Fruit fly (Drosophila melanogaster): ENCODE data around the gene CG33223.

The CG33223 gene

DNA sequence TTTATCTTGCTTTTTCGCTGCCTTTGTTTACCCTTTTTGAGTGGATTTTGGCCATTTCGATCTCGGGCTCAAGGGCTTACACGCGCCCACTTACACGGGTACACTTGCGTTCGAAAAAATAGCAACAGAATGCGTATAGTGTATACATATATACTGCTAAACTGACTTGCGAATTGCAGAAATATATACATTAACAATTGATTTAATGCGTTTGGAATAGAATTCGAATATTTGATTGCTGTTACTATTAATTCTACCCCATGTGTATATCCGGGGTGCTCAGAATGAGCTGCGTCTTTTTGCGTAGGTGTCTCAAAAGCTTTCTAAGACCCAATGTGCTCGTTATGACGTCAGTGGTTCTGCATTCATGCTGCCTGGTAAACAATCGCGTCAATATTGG is 9.8 kb upstream of the CG33223 start (continued):
- TF ChIP-seq Dad (GFP tag; optimal IDR thresholded peaks at IDR 0.05) (no peak), CG6272 (GFP tag; IDR thresholded peaks at IDR 0.05) (0 out of 2 replicates have a peak, but pooled peaks have one; percentile 19), slbo (GFP tag; IDR thresholded peaks at IDR 0.05) (peak; percentile 69), Lim3 (GFP tag; IDR thresholded peaks at IDR 0.05) (no peak), Ssrp (tag; optimal IDR thresholded peaks at IDR 0.05) (no peak), Opbp (GFP tag; IDR thresholded peaks at IDR 0.05; ENCODE audit: partially characterized antibody) (no peak), fd96Cb (tag; optimal IDR thresholded peaks at IDR 0.05) (peak; percentile 24), kay (GFP tag; optimal IDR thresholded peaks at IDR 0.05) (no peak), Side (GFP tag; optimal IDR thresholded peaks at IDR 0.05) (no peak), CG15269 (tag; optimal IDR thresholded peaks at IDR 0.05) (peak; percentile 56), CG10979 (tag; optimal IDR thresholded peaks at IDR 0.05) (no peak), Hmr (GFP tag; optimal IDR thresholded peaks at IDR 0.05) (peak; percentile 57), CG13123 (GFP tag; optimal IDR thresholded peaks at IDR 0.05) (no peak), CG14860 (GFP tag; IDR thresholded peaks at IDR 0.05; ENCODE audit: partially characterized antibody) (no peak), odd (GFP tag; optimal IDR thresholded peaks at IDR 0.05) (no peak), toy (GFP tag; IDR thresholded peaks at IDR 0.05) (no peak), CG15073 (GFP tag; optimal IDR thresholded peaks at IDR 0.05) (no peak), sug (tag; optimal IDR thresholded peaks at IDR 0.05) (peak; percentile 5), trem (tag; optimal IDR thresholded peaks at IDR 0.05) (no peak), NC2α (GFP tag; optimal IDR thresholded peaks at IDR 0.05) (no peak), Aef1 (GFP tag; IDR thresholded peaks at IDR 0.05) (no peak), ro (GFP tag; IDR thresholded peaks at IDR 0.05) (no peak), Ets97D (GFP tag; optimal IDR thresholded peaks at IDR 0.05) (no peak), exex (tag; optimal IDR thresholded peaks at IDR 0.05) (no peak), CG34376 (GFP tag; optimal IDR thresholded peaks at IDR 0.05) (no peak), CG31224 (GFP tag; IDR thresholded peaks at IDR 0.05) (peak; percentile 46; the same call in 1 of the 2 replicates), otp (GFP tag; IDR thresholded peaks at IDR 0.05) (peak; percentile 64; the same call in 1 of the 3 replicates), en (GFP tag; optimal IDR thresholded peaks at IDR 0.05) (no peak), stwl (tag; optimal IDR thresholded peaks at IDR 0.05) (no peak), Atf-2 (GFP tag; optimal IDR thresholded peaks at IDR 0.05) (no peak), Bgb (GFP tag; IDR thresholded peaks at IDR 0.05; ENCODE audit: partially characterized antibody) (no peak), CG2889 (GFP tag; IDR thresholded peaks at IDR 0.05) (no peak), CG11093 (GFP tag; IDR thresholded peaks at IDR 0.05) (no peak), cwo (GFP tag; optimal IDR thresholded peaks at IDR 0.05) (peak; percentile 36), amos (GFP tag; IDR thresholded peaks at IDR 0.05; ENCODE audit: partially characterized antibody) (no peak), dpn (GFP tag; optimal IDR thresholded peaks at IDR 0.05) (peak in 1 of 2 experiments; percentile 28), CG16779 (GFP tag; IDR thresholded peaks at IDR 0.05) (no peak), NFAT (GFP tag; IDR thresholded peaks at IDR 0.05) (peak; percentile 72), lmd (GFP tag; IDR thresholded peaks at IDR 0.05) (peak; percentile 73), tll (GFP tag; optimal IDR thresholded peaks at IDR 0.05) (no peak), btn (GFP tag; optimal IDR thresholded peaks at IDR 0.05) (no peak), CG12744 (GFP tag; optimal IDR thresholded peaks at IDR 0.05) (no peak), CG10959 (GFP tag; IDR thresholded peaks at IDR 0.05) (no peak), Mrtf (GFP tag; IDR thresholded peaks at IDR 0.05) (0 out of 3 replicates have a peak, but pooled peaks have one; percentile 43), CG9876 (GFP tag; optimal IDR thresholded peaks at IDR 0.05) (no peak), sc (optimal IDR thresholded peaks at IDR 0.05) (no peak), sc (GFP tag; optimal IDR thresholded peaks at IDR 0.05) (no peak), dysf (GFP tag; IDR thresholded peaks at IDR 0.05) (peak; percentile 81), fd102C (GFP tag; optimal IDR thresholded peaks at IDR 0.05) (no peak), Max (GFP tag; optimal IDR thresholded peaks at IDR 0.05) (peak; percentile 2), Ets65A (GFP tag) (peak; percentile 71), CG13624 (GFP tag; optimal IDR thresholded peaks at IDR 0.05) (peak; percentile 70)
